Fruit fly (Drosophila melanogaster) whole organism, wandering third instar larva: ENCODE results near the gene nudC.

ENCODE experiments used
- Abd-B ChIP-seq: fragments of >200 bp; optimal IDR thresholded peaks from 2 replicates; lab custom pipeline; 2017; ENCODE audit warnings: missing biosample characterization, missing genetic modification characterization
- CG32264 ChIP-seq: fragments of 200-800 bp; sonication (Bioruptor generic); optimal IDR thresholded peaks from 2 replicates; lab custom pipeline; 2016; ENCODE audit warnings: missing biosample characterization, missing genetic modification characterization
- CG9705 ChIP-seq: fragments of 200-800 bp; sonication (Bioruptor generic); optimal IDR thresholded peaks from 2 replicates; lab custom pipeline; 2018; ENCODE audit warnings: missing biosample characterization, mild to moderate bottlenecking, missing genetic modification characterization
- CrebA ChIP-seq: fragments of 200-800 bp; sonication (Bioruptor generic); optimal IDR thresholded peaks from 2 replicates; lab custom pipeline; 2016; ENCODE audit warnings: missing biosample characterization, mild to moderate bottlenecking, missing genetic modification characterization, borderline replicate concordance
- Dfd ChIP-seq: fragments of >200 bp; optimal IDR thresholded peaks from 2 replicates; lab custom pipeline; 2017; ENCODE audit warnings: missing biosample characterization, missing genetic modification characterization
- Dif ChIP-seq: fragments of 200-275, 200-300 bp; sonication (Bioruptor generic); optimal IDR thresholded peaks from 2 replicates; lab custom pipeline; 2018; ENCODE audit warnings: missing biosample characterization, missing genetic modification characterization; ENCODE audit not compliant: partially characterized antibody
- GATAd ChIP-seq: sonication (Bioruptor generic); optimal IDR thresholded peaks from 2 replicates; lab custom pipeline; 2016; ENCODE audit warnings: missing biosample characterization, missing genetic modification characterization
- HLH106 ChIP-seq: fragments of 200-800 bp; optimal IDR thresholded peaks from 3 replicates; lab custom pipeline; 2019; ENCODE audit warnings: missing biosample characterization, mild to moderate bottlenecking, missing genetic modification characterization, moderate library complexity
- Hnf4 ChIP-seq: fragments of 200-800 bp; sonication (Bioruptor generic); optimal IDR thresholded peaks from 2 replicates; lab custom pipeline; 2016; ENCODE audit warnings: missing biosample characterization, mild to moderate bottlenecking, missing genetic modification characterization
- Hr78 ChIP-seq: fragments of >200 bp; optimal IDR thresholded peaks from 2 replicates; lab custom pipeline; 2017; ENCODE audit warnings: missing biosample characterization, missing genetic modification characterization
- Hr83 ChIP-seq: fragments of 200-300 bp; sonication (Bioruptor generic); optimal IDR thresholded peaks from 2 replicates; lab custom pipeline; 2016; ENCODE audit warnings: missing biosample characterization, mild to moderate bottlenecking, missing genetic modification characterization, moderate library complexity; ENCODE audit not compliant: poor library complexity, severe bottlenecking
- Jra ChIP-seq: sonication (Bioruptor generic); optimal IDR thresholded peaks from 2 replicates; lab custom pipeline; 2016; ENCODE audit warnings: missing biosample characterization, missing genetic modification characterization
- Mio ChIP-seq: sonication (Bioruptor generic); optimal IDR thresholded peaks from 2 replicates; lab custom pipeline; 2016; ENCODE audit warnings: missing biosample characterization, missing genetic modification characterization
- Myc ChIP-seq: fragments of >200 bp; optimal IDR thresholded peaks from 2 replicates; lab custom pipeline; 2017
- N ChIP-seq: fragments of >200 bp; optimal IDR thresholded peaks from 2 replicates; lab custom pipeline; 2018; ENCODE audit warnings: missing biosample characterization, missing external identifiers, missing genetic modification characterization
- OdsH ChIP-seq: fragments of 200-800 bp; sonication (Bioruptor generic); optimal IDR thresholded peaks from 2 replicates; lab custom pipeline; 2016; ENCODE audit warnings: missing biosample characterization, mild to moderate bottlenecking, missing genetic modification characterization
- Rel ChIP-seq, 2 experiments: fragments of 200-800 bp; sonication (Bioruptor generic) in 1 of 2; optimal IDR thresholded peaks; 2 replicates in 1 of 2; 3 replicates in 1 of 2; lab custom pipeline; 2016 to 2019; ENCODE audit warnings: mild to moderate bottlenecking in 2 of 2, missing biosample characterization in 2 of 2, missing genetic modification characterization in 2 of 2, moderate library complexity in 1 of 2
- Sp1 ChIP-seq: fragments of 200-800 bp; sonication (Bioruptor generic); optimal IDR thresholded peaks from 3 replicates; lab custom pipeline; 2019; ENCODE audit warnings: missing biosample characterization, mild to moderate bottlenecking, missing genetic modification characterization, moderate library complexity
- Vsx2 ChIP-seq: fragments of 200-300, 225-300 bp; sonication (Bioruptor generic); optimal IDR thresholded peaks from 2 replicates; lab custom pipeline; 2018; ENCODE audit warnings: missing biosample characterization, missing genetic modification characterization; ENCODE audit not compliant: partially characterized antibody
- br ChIP-seq: fragments of 200-800 bp; sonication (Bioruptor generic); optimal IDR thresholded peaks from 2 replicates; lab custom pipeline; 2016; ENCODE audit warnings: missing biosample characterization, missing genetic modification characterization
- brk ChIP-seq: fragments of 200-800 bp; sonication (Bioruptor generic); optimal IDR thresholded peaks from 2 replicates; lab custom pipeline; 2016; ENCODE audit warnings: missing biosample characterization, mild to moderate bottlenecking, missing genetic modification characterization
- dl ChIP-seq, 2 experiments: fragments of 175-275, 200-275 bp in 1 of 2; fragments of 200-275 bp in 1 of 2; sonication (Bioruptor generic); optimal IDR thresholded peaks; lab custom pipeline; 2018; ENCODE audit warnings: mild to moderate bottlenecking in 2 of 2, missing biosample characterization in 2 of 2, missing genetic modification characterization in 2 of 2, moderate library complexity in 2 of 2; ENCODE audit not compliant: partially characterized antibody in 2 of 2, insufficient read depth in 1 of 2
- dmrt93B ChIP-seq: fragments of 200-800 bp; sonication (Bioruptor generic); optimal IDR thresholded peaks from 2 replicates; lab custom pipeline; 2018; ENCODE audit warnings: missing biosample characterization, mild to moderate bottlenecking, missing genetic modification characterization
- dsf ChIP-seq: sonication (Bioruptor generic); optimal IDR thresholded peaks from 2 replicates; lab custom pipeline; 2016; ENCODE audit warnings: missing biosample characterization, missing genetic modification characterization, borderline replicate concordance
- ey ChIP-seq: fragments of 200-800 bp; sonication (Bioruptor generic); optimal IDR thresholded peaks from 2 replicates; lab custom pipeline; 2016; ENCODE audit warnings: missing biosample characterization, missing genetic modification characterization
- foxo ChIP-seq, 2 experiments: fragments of 200-800 bp; sonication (Bioruptor generic); optimal IDR thresholded peaks; 2 replicates in 1 of 2; 3 replicates in 1 of 2; lab custom pipeline; 2016 to 2017; ENCODE audit warnings: missing biosample characterization in 2 of 2, missing genetic modification characterization in 2 of 2
- fru ChIP-seq: fragments of 200-800 bp; sonication (Bioruptor generic); optimal IDR thresholded peaks from 3 replicates; lab custom pipeline; 2016; ENCODE audit warnings: missing biosample characterization, mild to moderate bottlenecking, missing genetic modification characterization
- h ChIP-seq: fragments of 200-800 bp; sonication (Bioruptor generic); optimal IDR thresholded peaks from 3 replicates; lab custom pipeline; 2016; ENCODE audit warnings: missing biosample characterization, mild to moderate bottlenecking, missing genetic modification characterization
- jim ChIP-seq: fragments of 175-275, 200-325 bp; sonication (Bioruptor generic); optimal IDR thresholded peaks from 2 replicates; lab custom pipeline; 2016; ENCODE audit warnings: missing biosample characterization, mild to moderate bottlenecking, missing genetic modification characterization
- lola ChIP-seq: fragments of >200 bp; optimal IDR thresholded peaks from 2 replicates; lab custom pipeline; 2017; ENCODE audit warnings: missing biosample characterization, missing genetic modification characterization
- pan ChIP-seq: fragments of >200 bp; optimal IDR thresholded peaks from 2 replicates; lab custom pipeline; 2017
- psq ChIP-seq: fragments of 200-800 bp; sonication (Bioruptor generic); optimal IDR thresholded peaks from 3 replicates; lab custom pipeline; 2017; ENCODE audit warnings: missing biosample characterization, mild to moderate bottlenecking, missing genetic modification characterization, moderate library complexity
- rgr ChIP-seq: fragments of 200-800 bp; sonication (Bioruptor generic); optimal IDR thresholded peaks from 3 replicates; lab custom pipeline; 2016; ENCODE audit warnings: missing biosample characterization, mild to moderate bottlenecking, missing genetic modification characterization
- sage ChIP-seq: fragments of 200-800 bp; sonication (Bioruptor generic); optimal IDR thresholded peaks from 2 replicates; lab custom pipeline; 2016; ENCODE audit warnings: missing biosample characterization, mild to moderate bottlenecking, missing genetic modification characterization
- sv ChIP-seq: fragments of 200-800 bp; sonication (Bioruptor generic); optimal IDR thresholded peaks from 3 replicates; lab custom pipeline; 2016; ENCODE audit warnings: missing biosample characterization, missing genetic modification characterization
- tai ChIP-seq: sonication (Bioruptor generic); optimal IDR thresholded peaks from 2 replicates; lab custom pipeline; 2016; ENCODE audit warnings: missing biosample characterization, missing genetic modification characterization
- usp ChIP-seq: fragments of >200 bp; optimal IDR thresholded peaks from 2 replicates; lab custom pipeline; 2017; ENCODE audit warnings: missing biosample characterization, missing genetic modification characterization
- woc ChIP-seq: sonication (Bioruptor generic); optimal IDR thresholded peaks from 2 replicates; lab custom pipeline; 2016; ENCODE audit warnings: missing biosample characterization, mild to moderate bottlenecking, missing genetic modification characterization

Gene nudC

dm6 chr3L:16803708-16804350 is 965 bp upstream of the nudC start:
- TF ChIP-seq Rel (GFP tag; optimal IDR thresholded peaks at IDR 0.05; lab: Kevin White, UChicago) (no peak), Rel (tag; optimal IDR thresholded peaks at IDR 0.05; lab: Kevin White, UChicago) (peak; percentile 81), fru (peak; percentile 52), Dfd (no peak), lola (GFP tag; lab: Kevin White, UChicago) (no peak), dl (GFP tag; optimal IDR thresholded peaks at IDR 0.05; lab: Kevin White, UChicago; ENCODE audit: insufficient read depth in 1 of 2, partially characterized antibody in 2 of 2) (peak in 1 of 2 experiments; percentile 69), Abd-B (GFP tag; lab: Kevin White, UChicago) (no peak), Hr83 (GFP tag; lab: Kevin White, UChicago) (peak; percentile 48), woc (GFP tag; lab: Kevin White, UChicago) (no peak), h (peak; percentile 72), OdsH (GFP tag; lab: Kevin White, UChicago) (peak; percentile 25), jim (GFP tag; lab: Kevin White, UChicago) (no peak), CrebA (GFP tag; lab: Kevin White, UChicago) (peak; percentile 84), Sp1 (peak; percentile 73), ey (GFP tag; lab: Kevin White, UChicago) (no peak), Mio (GFP tag; lab: Kevin White, UChicago) (peak; percentile 16), br (GFP tag; lab: Kevin White, UChicago) (peak; percentile 90), CG9705 (peak; percentile 7), Jra (GFP tag; lab: Kevin White, UChicago) (no peak), foxo (GFP tag; optimal IDR thresholded peaks at IDR 0.05; lab: Kevin White, UChicago) (peak; percentile 22 to 27), sv (GFP tag; lab: Kevin White, UChicago) (no peak), Hnf4 (GFP tag; lab: Kevin White, UChicago) (peak; percentile 43), HLH106 (tag; lab: Kevin White, UChicago) (peak; percentile 59), sage (GFP tag; lab: Kevin White, UChicago) (no peak), rgr (GFP tag; lab: Kevin White, UChicago) (peak; percentile 54)

- TF ChIP-seq rgr (GFP tag; lab: Kevin White, UChicago): peak; percentile 37
- no peak for TF ChIP-seq Hr83 (GFP tag; lab: Kevin White, UChicago)
- no peak for TF ChIP-seq Myc
- peak; percentile 6 for TF ChIP-seq tai (GFP tag; lab: Kevin White, UChicago)
- TF ChIP-seq Dif (GFP tag; lab: Kevin White, UChicago): no peak
- TF ChIP-seq woc (GFP tag; lab: Kevin White, UChicago): peak; percentile 14
- TF ChIP-seq Abd-B (GFP tag; lab: Kevin White, UChicago): no peak
- no peak for TF ChIP-seq GATAd (GFP tag; lab: Kevin White, UChicago)
- TF ChIP-seq dl (GFP tag; optimal IDR thresholded peaks at IDR 0.05; lab: Kevin White, UChicago; ENCODE audit: insufficient read depth in 1 of 2, partially characterized antibody in 2 of 2): no peak
- no peak for TF ChIP-seq CrebA (GFP tag; lab: Kevin White, UChicago)
- TF ChIP-seq Sp1: no peak
- TF ChIP-seq lola (GFP tag; lab: Kevin White, UChicago): no peak
- TF ChIP-seq fru: peak; percentile 58
- TF ChIP-seq foxo (GFP tag; optimal IDR thresholded peaks at IDR 0.05; lab: Kevin White, UChicago): peak in 1 of 2 experiments; percentile 29
- TF ChIP-seq pan (lab: Kevin White, UChicago): no peak
- TF ChIP-seq sage (GFP tag; lab: Kevin White, UChicago): no peak
- peak; percentile 9 for TF ChIP-seq CG32264 (GFP tag; lab: Kevin White, UChicago)
- no peak for TF ChIP-seq brk
- TF ChIP-seq Rel (GFP tag; optimal IDR thresholded peaks at IDR 0.05; lab: Kevin White, UChicago): no peak
- TF ChIP-seq Rel (tag; optimal IDR thresholded peaks at IDR 0.05; lab: Kevin White, UChicago): no peak
- TF ChIP-seq ey (GFP tag; lab: Kevin White, UChicago): no peak
- peak; percentile 20 for TF ChIP-seq Hnf4 (GFP tag; lab: Kevin White, UChicago)
- TF ChIP-seq dsf (GFP tag; lab: Kevin White, UChicago): no peak
- TF ChIP-seq Jra (GFP tag; lab: Kevin White, UChicago): no peak
- TF ChIP-seq jim (GFP tag; lab: Kevin White, UChicago): no peak
- no peak for TF ChIP-seq sv (GFP tag; lab: Kevin White, UChicago)
- TF ChIP-seq HLH106 (tag; lab: Kevin White, UChicago): peak; percentile 23
- TF ChIP-seq Dfd: no peak
- no peak for TF ChIP-seq Vsx2 (GFP tag; lab: Kevin White, UChicago)
- peak; percentile 49 for TF ChIP-seq h
- no peak for TF ChIP-seq Mio (GFP tag; lab: Kevin White, UChicago)
- TF ChIP-seq br (GFP tag; lab: Kevin White, UChicago): peak; percentile 24
- TF ChIP-seq dmrt93B (GFP tag; lab: Kevin White, UChicago): no peak
- TF ChIP-seq Hr78 (GFP tag; lab: Kevin White, UChicago): no peak
- no peak for TF ChIP-seq usp
- TF ChIP-seq CG9705: no peak
- no peak for TF ChIP-seq psq (GFP tag; lab: Kevin White, UChicago)
- no peak for TF ChIP-seq N (GFP tag; lab: Kevin White, UChicago)
- peak; percentile 44 for TF ChIP-seq OdsH (GFP tag; lab: Kevin White, UChicago)
Observed at dm6 chr3L:16805806-16806719, 1.3 kb downstream of the nudC start.
